Fruit fly (Drosophila melanogaster) whole organism, adult: ENCODE data around the gene Edg84A.

Experiments used
- CG11617 ChIP-seq: fragments of 200-800 bp; sonication (Bioruptor generic); optimal IDR thresholded peaks from 2 replicates; lab custom pipeline; 2017; ENCODE audit warnings: mild to moderate bottlenecking, missing biosample characterization, missing genetic modification reagents, missing genetic modification characterization
- CG12768 ChIP-seq: fragments of 200-800 bp; sonication (Bioruptor generic); optimal IDR thresholded peaks from 2 replicates; lab custom pipeline; 2017; ENCODE audit warnings: missing biosample characterization, missing genetic modification characterization, mild to moderate bottlenecking, moderate library complexity, missing genetic modification reagents
- CG14711 ChIP-seq: fragments of 200-800 bp; sonication (Bioruptor generic); optimal IDR thresholded peaks from 2 replicates; lab custom pipeline; 2018; ENCODE audit warnings: missing biosample characterization, mild to moderate bottlenecking, missing genetic modification characterization, moderate library complexity
- CG7101 ChIP-seq: fragments of 200-800 bp; sonication (Bioruptor generic); optimal IDR thresholded peaks from 2 replicates; lab custom pipeline; 2018; ENCODE audit warnings: missing biosample characterization, mild to moderate bottlenecking, missing genetic modification characterization, moderate library complexity
- kay ChIP-seq: fragments of 200-800 bp; sonication (Bioruptor generic); peaks from one replicate; lab custom pipeline; 2016; ENCODE audit warnings: missing biosample characterization, missing genetic modification characterization, borderline replicate concordance

DNA sequence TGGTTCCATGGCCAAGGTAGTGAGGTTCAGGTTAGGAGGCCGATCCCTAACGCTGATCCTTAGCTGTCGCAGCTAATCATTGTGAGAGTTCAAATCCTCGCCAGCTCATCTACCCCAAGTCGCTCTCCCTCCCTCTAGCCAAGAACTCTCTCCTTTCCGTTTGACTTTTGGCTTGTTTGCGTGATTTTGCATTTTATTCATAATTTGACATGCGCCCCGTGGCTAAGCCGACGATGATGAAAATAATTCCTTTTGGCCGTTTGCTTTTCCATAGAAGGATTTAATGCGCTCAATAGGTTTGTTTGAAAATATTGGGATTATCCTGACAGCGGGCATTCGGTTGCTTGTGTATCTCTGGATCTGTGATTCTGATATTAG is 21.0 kb upstream of the Edg84A start:
- TF ChIP-seq CG12768 (no peak), CG14711 (tag; lab: Kevin White, UChicago) (no peak), kay (GFP tag; lab: Kevin White, UChicago) (no peak), CG7101 (tag; lab: Kevin White, UChicago) (no peak), CG11617 (no peak)
